Worm (Caenorhabditis elegans): ENCODE data around the gene F41E7.9.

The F41E7.9 gene

ce11 chrX:10306289-10306688 is 9.5 kb downstream of the F41E7.9 start, which contains the start of gene cnc-8 (continued):
- TF ChIP-seq jun-1 (tag; optimal IDR thresholded peaks at IDR 0.05), result no peak

- no peak for TF ChIP-seq vab-15 (tag; optimal IDR thresholded peaks at IDR 0.05)
- TF ChIP-seq blmp-1 (tag; optimal IDR thresholded peaks at IDR 0.05), result peak; percentile 88
- no peak for TF ChIP-seq nhr-77 (tag; optimal IDR thresholded peaks at IDR 0.05)
- TF ChIP-seq snpc-4 (tag; optimal IDR thresholded peaks at IDR 0.05), result no peak
- no peak for TF ChIP-seq unc-98 (GFP tag; IDR thresholded peaks at IDR 0.05)
- peak; percentile 44 for TF ChIP-seq snu-23 (GFP tag; optimal IDR thresholded peaks at IDR 0.05)
- no peak for TF ChIP-seq fkh-4 (tag; optimal IDR thresholded peaks at IDR 0.05; ENCODE audit: borderline replicate concordance)
- no peak for TF ChIP-seq ceh-82 (tag; optimal IDR thresholded peaks at IDR 0.05)
- peak; percentile 25 for TF ChIP-seq mep-1 (tag; optimal IDR thresholded peaks at IDR 0.05)
- TF ChIP-seq jun-1 (tag; optimal IDR thresholded peaks at IDR 0.05), result no peak
- TF ChIP-seq elt-2 (tag; optimal IDR thresholded peaks at IDR 0.05), result no peak
- TF ChIP-seq C16A3.4 (tag; optimal IDR thresholded peaks at IDR 0.05), result no peak
- TF ChIP-seq fkh-8 (tag; optimal IDR thresholded peaks at IDR 0.05), result no peak
- peak in 1 of 2 experiments; percentile 31 for TF ChIP-seq mdl-1 (tag; optimal IDR thresholded peaks at IDR 0.05)
- no peak for TF ChIP-seq aha-1 (tag; optimal IDR thresholded peaks at IDR 0.05)
- TF ChIP-seq lsy-2 (tag; optimal IDR thresholded peaks at IDR 0.05), result peak in 1 of 2 experiments; percentile 11
- TF ChIP-seq dpl-1 (GFP tag; optimal IDR thresholded peaks at IDR 0.05), result no peak
- peak in 2 of 6 experiments; percentile 8 to 67 for TF ChIP-seq elt-3 (tag; optimal IDR thresholded peaks at IDR 0.05)
- no peak for TF ChIP-seq ceh-90 (tag; optimal IDR thresholded peaks at IDR 0.05)
- no peak for TF ChIP-seq ztf-4 (tag; optimal IDR thresholded peaks at IDR 0.05)
- TF ChIP-seq nhr-71 (tag; optimal IDR thresholded peaks at IDR 0.05), result peak; percentile 32
- peak; percentile 63 for TF ChIP-seq nhr-20 (tag; optimal IDR thresholded peaks at IDR 0.05)
- TF ChIP-seq egl-27 (tag; optimal IDR thresholded peaks at IDR 0.05), result no peak
- no peak for TF ChIP-seq nhr-19 (GFP tag; conservative IDR thresholded peaks at IDR 0.05)
- no peak for TF ChIP-seq Y116A8C.19 (tag; optimal IDR thresholded peaks at IDR 0.05; ENCODE audit: borderline replicate concordance)
- peak; percentile 3 for TF ChIP-seq rnt-1 (tag; optimal IDR thresholded peaks at IDR 0.05)
- TF ChIP-seq nhr-12 (tag; optimal IDR thresholded peaks at IDR 0.05), result no peak
- no peak for TF ChIP-seq fkh-10 (GFP tag; optimal IDR thresholded peaks at IDR 0.05)
- TF ChIP-seq mef-2 (tag; optimal IDR thresholded peaks at IDR 0.05), result no peak
- TF ChIP-seq lin-14 (GFP tag; optimal IDR thresholded peaks at IDR 0.05), result peak; percentile 68
- no peak for TF ChIP-seq pqm-1 (tag; optimal IDR thresholded peaks at IDR 0.05)
- TF ChIP-seq nhr-85 (tag), result peak; percentile 92
These were observed 11.6 kb downstream of the F41E7.9 start, which contains the start of gene fipr-21 for ce11 chrX:10304178-10304577. Gene fipr-21 (plus strand): TSS chrX:10304529.

- no peak for TF ChIP-seq lir-3 (tag; optimal IDR thresholded peaks at IDR 0.05; ENCODE audit: poor library complexity)
These were observed 13.4 kb downstream of the F41E7.9 start, which contains the start of gene fip-5 for ce11 chrX:10302430-10302829. Gene fip-5 (plus strand): TSS chrX:10302741.

- TF ChIP-seq grh-1 (GFP tag; IDR thresholded peaks at IDR 0.05) (0 out of 2 replicates have a peak, but pooled peaks have one; percentile 19), nhr-85 (tag) (peak; percentile 93), C16A3.4 (tag; optimal IDR thresholded peaks at IDR 0.05) (no peak), ztf-4 (tag; optimal IDR thresholded peaks at IDR 0.05) (no peak), nhr-20 (tag; optimal IDR thresholded peaks at IDR 0.05) (peak; percentile 75), ceh-8 (GFP tag; optimal IDR thresholded peaks at IDR 0.05) (no peak), unc-98 (GFP tag; IDR thresholded peaks at IDR 0.05) (no peak), elt-3 (tag; optimal IDR thresholded peaks at IDR 0.05) (peak in 1 of 6 experiments; percentile 9), aly-2 (tag; optimal IDR thresholded peaks at IDR 0.05) (no peak), lin-14 (GFP tag; optimal IDR thresholded peaks at IDR 0.05) (peak; percentile 48), efl-3 (GFP tag; optimal IDR thresholded peaks at IDR 0.05) (no peak), rnt-1 (tag; optimal IDR thresholded peaks at IDR 0.05) (no peak), unc-86 (tag; optimal IDR thresholded peaks at IDR 0.05) (no peak), tbx-2 (tag; optimal IDR thresholded peaks at IDR 0.05) (no peak), isw-1 (GFP tag; IDR thresholded peaks at IDR 0.05) (no peak), ceh-82 (tag; optimal IDR thresholded peaks at IDR 0.05) (no peak), snu-23 (GFP tag; optimal IDR thresholded peaks at IDR 0.05) (peak; percentile 8), unc-62 (GFP tag; optimal IDR thresholded peaks at IDR 0.05) (no peak), nhr-71 (tag; optimal IDR thresholded peaks at IDR 0.05) (peak; percentile 38), dpl-1 (GFP tag; optimal IDR thresholded peaks at IDR 0.05) (no peak)
These were observed 13.9 kb downstream of the F41E7.9 start for ce11 chrX:10301920-10302319.

Measured in whole organism, L1 larva.